Fruit fly (Drosophila melanogaster): ENCODE measurements around the gene CycJ.
A peak's percentile ranks its signal among the peaks of the same experiment; 100 is the strongest.

CycJ gene

dm6 chr3L:3436838-3437663, 29.2 kb upstream of the CycJ start (continued):
- TF ChIP-seq Vsx1 (GFP tag; optimal IDR thresholded peaks at IDR 0.05) (peak; percentile 3), oc (tag; optimal IDR thresholded peaks at IDR 0.05) (peak; percentile 25), sug (tag; optimal IDR thresholded peaks at IDR 0.05) (peak; percentile 67), CG8924 (tag; optimal IDR thresholded peaks at IDR 0.05) (peak; percentile 73), CG18619 (GFP tag; optimal IDR thresholded peaks at IDR 0.05) (peak; percentile 51), Blimp-1 (GFP tag; optimal IDR thresholded peaks at IDR 0.05) (peak; percentile 27), Lhr (GFP tag; optimal IDR thresholded peaks at IDR 0.05) (no peak), pros (GFP tag; optimal IDR thresholded peaks at IDR 0.05) (no peak), sd (tag; optimal IDR thresholded peaks at IDR 0.05) (peak; percentile 57), HHEX (GFP tag; optimal IDR thresholded peaks at IDR 0.05) (peak; percentile 19), CG6765 (GFP tag; optimal IDR thresholded peaks at IDR 0.05) (no peak), stc (GFP tag; IDR thresholded peaks at IDR 0.05) (peak; percentile 63; the same call in 1 of the 2 replicates), CTCF (GFP tag; optimal IDR thresholded peaks at IDR 0.05) (no peak), ATbp (GFP tag; optimal IDR thresholded peaks at IDR 0.05) (peak; percentile 40), CG17385 (GFP tag; optimal IDR thresholded peaks at IDR 0.05) (peak; percentile 57), rib (GFP tag; IDR thresholded peaks at IDR 0.05) (0 out of 2 replicates have a peak, but pooled peaks have one; percentile 20), Sox102F (GFP tag; optimal IDR thresholded peaks at IDR 0.05) (peak; percentile 71), D19B (GFP tag; optimal IDR thresholded peaks at IDR 0.05) (no peak), dmrt11E (tag; optimal IDR thresholded peaks at IDR 0.05) (no peak), cas (GFP tag; IDR thresholded peaks at IDR 0.05) (peak; percentile 48; the same call in 1 of the 2 replicates), fd102C (GFP tag; optimal IDR thresholded peaks at IDR 0.05) (no peak), CG12236 (GFP tag; optimal IDR thresholded peaks at IDR 0.05) (no peak), CG10979 (tag; optimal IDR thresholded peaks at IDR 0.05) (peak; percentile 29), Med (GFP tag) (peak; percentile 78), CG12071 (GFP tag; optimal IDR thresholded peaks at IDR 0.05) (no peak), CG14667 (GFP tag; IDR thresholded peaks at IDR 0.05) (0 out of 2 replicates have a peak, but pooled peaks have one; percentile 36), CG8359 (GFP tag; optimal IDR thresholded peaks at IDR 0.05; ENCODE audit: borderline replicate concordance) (no peak), seq (GFP tag; IDR thresholded peaks at IDR 0.05) (peak; percentile 34; the same call in 1 of the 2 replicates), NC2α (GFP tag; optimal IDR thresholded peaks at IDR 0.05) (no peak), CG7987 (GFP tag; optimal IDR thresholded peaks at IDR 0.05) (no peak), CG15601 (tag; optimal IDR thresholded peaks at IDR 0.05) (peak; percentile 5), E2f1 (GFP tag; IDR thresholded peaks at IDR 0.05) (peak; percentile 29; the same call in 1 of the 2 replicates), lmd (GFP tag; IDR thresholded peaks at IDR 0.05) (peak; percentile 69), Spps (tag; optimal IDR thresholded peaks at IDR 0.05) (no peak), cg (GFP tag; optimal IDR thresholded peaks at IDR 0.05) (peak; percentile 70), grau (tag; optimal IDR thresholded peaks at IDR 0.05) (peak; percentile 80), caup (GFP tag; optimal IDR thresholded peaks at IDR 0.05; ENCODE audit: severe bottlenecking) (peak; percentile 41), CG32772 (GFP tag; IDR thresholded peaks at IDR 0.05) (0 out of 2 replicates have a peak, but pooled peaks have one; percentile 19), CG14710 (tag; optimal IDR thresholded peaks at IDR 0.05) (peak; percentile 7), CG1602 (GFP tag; optimal IDR thresholded peaks at IDR 0.05) (peak; percentile 17), Meics (GFP tag; optimal IDR thresholded peaks at IDR 0.05) (peak; percentile 74), ftz-f1 (GFP tag; optimal IDR thresholded peaks at IDR 0.05) (peak; percentile 64), Dbx (GFP tag; IDR thresholded peaks at IDR 0.05) (peak; percentile 69), Nf-YB (GFP tag; optimal IDR thresholded peaks at IDR 0.05) (peak; percentile 10), Fer3 (tag; optimal IDR thresholded peaks at IDR 0.05) (peak; percentile 52), CG7786 (GFP tag; optimal IDR thresholded peaks at IDR 0.05) (no peak), knrl (GFP tag; IDR thresholded peaks at IDR 0.05; ENCODE audit: partially characterized antibody) (no peak), CG8388 (GFP tag; optimal IDR thresholded peaks at IDR 0.05) (peak; percentile 36)
